Worm (Caenorhabditis elegans) whole organism, L3 larva: ENCODE results near the gene F10C2.4.

ENCODE experiments used
- R02D3.7 ChIP-seq: fragments of 150-350 bp; optimal IDR thresholded peaks from 2 replicates; lab custom pipeline; 2014; ENCODE audit warnings: missing biosample characterization, missing genetic modification characterization
- ZK546.5 ChIP-seq: sonication (generic microtip); optimal IDR thresholded peaks from 2 replicates; lab custom pipeline; 2017; ENCODE audit warnings: missing biosample characterization, missing genetic modification characterization
- ceh-16 ChIP-seq: sonication (generic microtip); optimal IDR thresholded peaks from 2 replicates; lab custom pipeline; 2017; ENCODE audit warnings: missing biosample characterization, missing genetic modification characterization
- ceh-28 ChIP-seq: fragments of 150-350 bp; optimal IDR thresholded peaks from 2 replicates; lab custom pipeline; 2014; ENCODE audit warnings: missing biosample characterization, missing genetic modification reagents, missing genetic modification characterization
- ceh-82 ChIP-seq: fragments of 150-350 bp; optimal IDR thresholded peaks from 2 replicates; lab custom pipeline; 2014; ENCODE audit warnings: missing biosample characterization, missing genetic modification characterization
- ceh-9 ChIP-seq: sonication (generic microtip); optimal IDR thresholded peaks from 2 replicates; lab custom pipeline; 2018; ENCODE audit warnings: missing biosample characterization, missing genetic modification characterization
- egl-27 ChIP-seq: sonication (generic microtip); optimal IDR thresholded peaks from 4 replicates; lab custom pipeline; 2017; ENCODE audit warnings: missing biosample characterization, missing genetic modification reagents, missing genetic modification characterization
- elt-1 ChIP-seq: fragments of 150-350 bp; optimal IDR thresholded peaks from 2 replicates; lab custom pipeline; 2014; ENCODE audit warnings: missing biosample characterization, missing genetic modification characterization
- elt-2 ChIP-seq: sonication (generic microtip); optimal IDR thresholded peaks from 2 replicates; lab custom pipeline; 2016; ENCODE audit warnings: missing genetic modification reagents, mild to moderate bottlenecking, missing genetic modification characterization, missing compliant biosample characterization
- elt-3 ChIP-seq, 3 experiments: fragments of 150-350 bp in 1 of 3; sonication (generic microtip) in 2 of 3; optimal IDR thresholded peaks; 2 replicates in 2 of 3; 4 replicates in 1 of 3; lab custom pipeline; 2014 to 2017; ENCODE audit warnings: missing biosample characterization in 3 of 3, missing genetic modification characterization in 3 of 3
- eor-1 ChIP-seq, 2 experiments: fragments of 150-350 bp; optimal IDR thresholded peaks; 2 replicates each; lab custom pipeline; 2014 to 2018; ENCODE audit warnings: missing biosample characterization in 2 of 2, missing genetic modification characterization in 2 of 2
- fkh-10 ChIP-seq: sonication (generic microtip); optimal IDR thresholded peaks from 2 replicates; lab custom pipeline; 2017; ENCODE audit warnings: missing biosample characterization, missing genetic modification reagents, missing genetic modification characterization
- fkh-2 ChIP-seq: fragments of 150-350 bp; optimal IDR thresholded peaks from 2 replicates; lab custom pipeline; 2014; ENCODE audit warnings: missing biosample characterization, missing genetic modification reagents, missing genetic modification characterization
- fos-1 ChIP-seq: fragments of 150-350 bp; optimal IDR thresholded peaks from 2 replicates; lab custom pipeline; 2014; ENCODE audit warnings: missing biosample characterization, missing genetic modification characterization
- hmg-11 ChIP-seq: sonication (generic microtip); optimal IDR thresholded peaks from 2 replicates; lab custom pipeline; 2016; ENCODE audit warnings: missing genetic modification characterization, missing compliant biosample characterization
- jun-1 ChIP-seq: fragments of 150-350 bp; optimal IDR thresholded peaks from 2 replicates; lab custom pipeline; 2014; ENCODE audit warnings: missing biosample characterization, missing genetic modification reagents, missing genetic modification characterization
- lin-15B ChIP-seq: fragments of 150-350 bp; optimal IDR thresholded peaks from 2 replicates; lab custom pipeline; 2014; ENCODE audit warnings: missing biosample characterization, missing genetic modification characterization
- lin-39 ChIP-seq: fragments of 150-350 bp; optimal IDR thresholded peaks from 2 replicates; lab custom pipeline; 2018; ENCODE audit warnings: missing biosample characterization, missing genetic modification reagents, missing genetic modification characterization
- lsy-12 ChIP-seq: sonication (generic microtip); optimal IDR thresholded peaks from 2 replicates; lab custom pipeline; 2016; ENCODE audit warnings: mild to moderate bottlenecking, missing genetic modification characterization, missing compliant biosample characterization
- mdl-1 ChIP-seq: fragments of 150-350 bp; optimal IDR thresholded peaks from 2 replicates; lab custom pipeline; 2014; ENCODE audit warnings: missing biosample characterization, missing genetic modification characterization
- mml-1 ChIP-seq: fragments of 150-350 bp; sonication (generic microtip); optimal IDR thresholded peaks from 3 replicates; lab custom pipeline; 2014; ENCODE audit warnings: missing biosample characterization, missing genetic modification characterization
- nfya-1 ChIP-seq: sonication (generic microtip); optimal IDR thresholded peaks from 2 replicates; lab custom pipeline; 2017; ENCODE audit warnings: missing genetic modification characterization, mild to moderate bottlenecking, missing compliant biosample characterization, antibody characterized with exemption, moderate library complexity; ENCODE audit not compliant: insufficient read depth
- nhr-11 ChIP-seq: fragments of 150-350 bp; optimal IDR thresholded peaks from 2 replicates; lab custom pipeline; 2014; ENCODE audit warnings: missing biosample characterization, missing genetic modification characterization
- nhr-12 ChIP-seq: fragments of 150-350 bp; optimal IDR thresholded peaks from 2 replicates; lab custom pipeline; 2014; ENCODE audit warnings: missing biosample characterization, missing genetic modification characterization
- nhr-23 ChIP-seq: fragments of 150-350 bp; optimal IDR thresholded peaks from 2 replicates; lab custom pipeline; 2014; ENCODE audit warnings: missing biosample characterization, missing genetic modification reagents, missing genetic modification characterization
- nhr-237 ChIP-seq: fragments of 150-350 bp; optimal IDR thresholded peaks from 2 replicates; lab custom pipeline; 2014; ENCODE audit warnings: missing biosample characterization, missing genetic modification characterization
- nhr-25 ChIP-seq: sonication (generic microtip); optimal IDR thresholded peaks from 2 replicates; lab custom pipeline; 2017; ENCODE audit warnings: missing biosample characterization, missing genetic modification characterization
- nhr-43 ChIP-seq: sonication (generic microtip); optimal IDR thresholded peaks from 2 replicates; lab custom pipeline; 2016; ENCODE audit warnings: mild to moderate bottlenecking, missing genetic modification characterization, missing compliant biosample characterization; ENCODE audit not compliant: poor library complexity, severe bottlenecking
- nhr-67 ChIP-seq: fragments of 150-350 bp; optimal IDR thresholded peaks from 2 replicates; lab custom pipeline; 2014; ENCODE audit warnings: missing biosample characterization, missing genetic modification characterization
- nhr-77 ChIP-seq: fragments of 150-350 bp; optimal IDR thresholded peaks from 2 replicates; lab custom pipeline; 2014; ENCODE audit warnings: missing biosample characterization, missing genetic modification characterization
- pha-4 ChIP-seq: fragments of 150-350 bp; optimal IDR thresholded peaks from 2 replicates; lab custom pipeline; 2014; ENCODE audit warnings: missing biosample characterization, missing genetic modification reagents, missing genetic modification characterization
- pqm-1 ChIP-seq: fragments of 150-350 bp; optimal IDR thresholded peaks from 2 replicates; lab custom pipeline; 2017; ENCODE audit warnings: missing biosample characterization, missing genetic modification characterization, inconsistent platforms
- sea-2 ChIP-seq: fragments of 150-350 bp; sonication (generic microtip); optimal IDR thresholded peaks from 4 replicates; lab custom pipeline; 2014; ENCODE audit warnings: missing biosample characterization, missing genetic modification reagents, missing genetic modification characterization
- snpc-4 ChIP-seq: fragments of 150-350 bp; optimal IDR thresholded peaks from 2 replicates; lab custom pipeline; 2014; ENCODE audit warnings: missing biosample characterization, missing genetic modification characterization
- unc-39 ChIP-seq: sonication (generic microtip); optimal IDR thresholded peaks from 4 replicates; lab custom pipeline; 2017; ENCODE audit warnings: missing biosample characterization, missing genetic modification characterization
- unc-62 ChIP-seq: fragments of 150-350 bp; sonication (generic microtip); optimal IDR thresholded peaks from 4 replicates; lab custom pipeline; 2014; ENCODE audit warnings: missing biosample characterization, missing genetic modification reagents, missing genetic modification characterization
- zag-1 ChIP-seq: fragments of 150-350 bp; optimal IDR thresholded peaks from 2 replicates; lab custom pipeline; 2014; ENCODE audit warnings: missing biosample characterization, missing genetic modification characterization
- ztf-11 ChIP-seq: fragments of 150-350 bp; optimal IDR thresholded peaks from 2 replicates; lab custom pipeline; 2014; ENCODE audit warnings: missing biosample characterization, missing genetic modification characterization

F10C2.4 gene

DNA sequence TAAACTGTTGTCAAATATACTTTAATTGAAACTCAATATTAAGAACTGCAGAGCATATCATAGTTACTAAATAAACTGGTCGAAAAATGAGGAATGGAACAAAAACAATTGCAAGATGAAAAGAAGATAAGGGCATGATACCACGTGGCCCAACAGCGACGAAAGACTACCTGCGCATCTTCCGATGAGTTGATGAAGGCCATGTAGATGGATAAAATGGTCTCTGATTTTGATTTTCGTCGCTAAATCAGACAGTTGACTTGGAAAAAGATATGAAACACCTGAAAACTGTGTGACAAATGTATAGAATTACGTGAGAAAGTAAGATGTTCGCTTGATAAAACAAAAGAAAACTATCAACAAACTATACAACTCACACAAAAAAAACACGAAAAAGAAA lies 30.1 kb downstream of the F10C2.4 start:
- no peak for TF ChIP-seq nhr-12 (tag; lab: Kevin White, UChicago)
- TF ChIP-seq ceh-82 (tag; lab: Kevin White, UChicago), result no peak
- TF ChIP-seq pqm-1, result no peak
- no peak for TF ChIP-seq sea-2
- TF ChIP-seq unc-39 (tag; lab: Kevin White, UChicago), result no peak
- no peak for TF ChIP-seq eor-1 (tag; optimal IDR thresholded peaks at IDR 0.05; lab: Kevin White, UChicago)
- peak; percentile 55 for TF ChIP-seq elt-1 (tag; lab: Kevin White, UChicago)
- peak; percentile 22 for TF ChIP-seq nhr-23 (tag; lab: Kevin White, UChicago)
- TF ChIP-seq lsy-12 (tag; lab: Kevin White, UChicago), result no peak
- peak; percentile 58 for TF ChIP-seq nhr-43 (tag; lab: Kevin White, UChicago)
- peak; percentile 1 for TF ChIP-seq mdl-1 (tag; lab: Kevin White, UChicago)
- no peak for TF ChIP-seq nfya-1
- TF ChIP-seq elt-3 (tag; optimal IDR thresholded peaks at IDR 0.05; lab: Kevin White, UChicago), result peak in 2 of 3 experiments; percentile 12 to 27
- peak; percentile 85 for TF ChIP-seq nhr-25
- TF ChIP-seq ceh-28 (tag; lab: Kevin White, UChicago), result no peak

DNA sequence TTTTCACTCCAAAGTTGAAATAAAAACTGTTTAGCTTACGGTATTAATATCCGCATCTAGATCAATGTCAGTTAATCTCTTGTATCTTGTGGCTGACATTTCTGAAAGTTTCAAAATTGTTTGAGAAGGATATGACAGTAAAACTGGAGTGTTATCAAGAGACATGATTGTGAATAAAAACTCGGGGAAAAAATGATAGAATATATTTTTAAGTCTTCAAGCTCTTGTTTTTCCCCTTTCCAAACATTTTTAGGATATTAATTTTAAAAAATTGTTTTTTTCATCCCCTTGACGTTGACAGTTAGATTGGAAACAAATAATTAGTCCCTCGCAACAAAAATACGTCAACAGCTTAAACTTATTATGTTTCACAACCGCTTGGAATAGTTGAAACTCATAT lies 33.5 kb downstream of the F10C2.4 start, which contains the start of gene R07B7.6:
Gene R07B7.6, minus strand, starts transcription at position 101 of the 400 bp plus-strand sequence.
- TF ChIP-seq nfya-1 (no peak), ceh-16 (tag; lab: Kevin White, UChicago) (no peak), mml-1 (tag; lab: Kevin White, UChicago) (no peak), nhr-25 (no peak), lin-15B (tag; lab: Kevin White, UChicago) (no peak), elt-3 (tag; optimal IDR thresholded peaks at IDR 0.05; lab: Kevin White, UChicago) (no peak), zag-1 (tag; lab: Kevin White, UChicago) (no peak), unc-62 (GFP tag; lab: Kevin White, UChicago) (no peak), ceh-28 (tag; lab: Kevin White, UChicago) (no peak), nhr-12 (tag; lab: Kevin White, UChicago) (no peak), fkh-10 (no peak), mdl-1 (tag; lab: Kevin White, UChicago) (no peak), snpc-4 (tag; lab: Kevin White, UChicago) (no peak), nhr-67 (tag; lab: Kevin White, UChicago) (no peak), jun-1 (no peak), sea-2 (no peak), fos-1 (tag; lab: Kevin White, UChicago) (no peak), nhr-237 (tag; lab: Kevin White, UChicago) (no peak), ZK546.5 (tag; lab: Kevin White, UChicago) (no peak)

DNA sequence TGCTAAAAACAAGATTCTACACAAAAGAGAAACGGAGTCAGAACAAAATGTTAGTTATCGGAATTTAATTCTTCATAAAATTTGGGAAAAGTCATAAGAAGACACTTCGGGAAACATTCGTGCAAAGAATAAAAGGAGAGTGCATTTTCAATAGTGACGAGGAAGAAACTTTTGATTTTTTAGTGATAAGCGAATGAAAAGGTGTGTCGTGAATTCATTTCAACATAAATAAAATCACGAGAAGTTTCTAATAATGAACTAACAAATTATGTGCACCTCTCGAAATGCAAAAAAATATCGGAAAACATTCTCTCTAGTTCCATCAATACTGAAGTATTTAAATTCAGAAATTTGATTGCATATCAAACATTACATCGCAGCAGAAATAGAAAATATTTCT lies 34.6 kb downstream of the F10C2.4 start:
- no peak for TF ChIP-seq lin-39
- TF ChIP-seq hmg-11, result no peak
- no peak for TF ChIP-seq lin-15B (tag; lab: Kevin White, UChicago)
- TF ChIP-seq nhr-23 (tag; lab: Kevin White, UChicago), result no peak
- TF ChIP-seq ztf-11 (tag; lab: Kevin White, UChicago), result no peak
- TF ChIP-seq nhr-43 (tag; lab: Kevin White, UChicago), result no peak
- TF ChIP-seq nhr-11 (tag; lab: Kevin White, UChicago), result no peak
- TF ChIP-seq pqm-1, result peak; percentile 75
- no peak for TF ChIP-seq mml-1 (tag; lab: Kevin White, UChicago)
- TF ChIP-seq nhr-77 (tag; lab: Kevin White, UChicago), result no peak
- no peak for TF ChIP-seq ceh-9 (tag; lab: Kevin White, UChicago)
- no peak for TF ChIP-seq R02D3.7 (tag; lab: Kevin White, UChicago)
- TF ChIP-seq jun-1, result no peak
- no peak for TF ChIP-seq egl-27 (tag; lab: Kevin White, UChicago)
- TF ChIP-seq nfya-1, result no peak
- TF ChIP-seq fkh-2 (tag; lab: Kevin White, UChicago), result no peak
- TF ChIP-seq fos-1 (tag; lab: Kevin White, UChicago), result no peak
- TF ChIP-seq nhr-237 (tag; lab: Kevin White, UChicago), result no peak
- peak; percentile 57 for TF ChIP-seq pha-4 (tag; lab: Kevin White, UChicago)
- peak; percentile 68 for TF ChIP-seq elt-2 (tag; lab: Kevin White, UChicago)
